Worm (Caenorhabditis elegans) whole organism, L1 larva: ENCODE data around the gene R10E4.7.

ENCODE experiments used
- ama-1 ChIP-seq: fragments of 150-350 bp; optimal IDR thresholded peaks from 2 replicates; lab custom pipeline; 2014
- ceh-90 ChIP-seq: sonication (generic microtip); optimal IDR thresholded peaks from 2 replicates; lab custom pipeline; 2016; ENCODE audit warnings: missing genetic modification characterization, missing compliant biosample characterization
- efl-1 ChIP-seq, 4 experiments: fragments of 150-350 bp; optimal IDR thresholded peaks in 3 of 4; peaks in 1 of 4; 1 replicate in 1 of 4; 2 replicates in 3 of 4; lab custom pipeline; 2014; ENCODE audit warnings: missing biosample characterization in 2 of 4, missing genetic modification characterization in 2 of 4, missing genetic modification reagents in 2 of 4
- egl-27 ChIP-seq, 2 experiments: fragments of 150-350 bp in 1 of 2; sonication (generic microtip); optimal IDR thresholded peaks; 3 replicates each; lab custom pipeline; 2017 to 2018; ENCODE audit warnings: missing biosample characterization in 2 of 2, missing genetic modification characterization in 2 of 2, missing genetic modification reagents in 2 of 2
- lin-39 ChIP-seq: fragments of 150-350 bp; optimal IDR thresholded peaks from 2 replicates; lab custom pipeline; 2014; ENCODE audit warnings: missing biosample characterization, missing genetic modification reagents, missing genetic modification characterization
- nhr-77 ChIP-seq: fragments of 150-350 bp; optimal IDR thresholded peaks from 2 replicates; lab custom pipeline; 2014; ENCODE audit warnings: missing biosample characterization, missing genetic modification characterization
- unc-62 ChIP-seq: fragments of 150-350 bp; optimal IDR thresholded peaks from 2 replicates; lab custom pipeline; 2014; ENCODE audit warnings: missing biosample characterization, missing genetic modification reagents, missing genetic modification characterization

ce11 chrIII:4275704-4276103 is 18.9 kb upstream of the R10E4.7 start:
- TF ChIP-seq lin-39 (tag; lab: Kevin White, UChicago) = no peak
- no peak for TF ChIP-seq ama-1 (lab: Kevin White, UChicago)
- TF ChIP-seq efl-1 (optimal IDR thresholded peaks at IDR 0.05; lab: Kevin White, UChicago) = peak in 1 of 2 experiments; percentile 38
- TF ChIP-seq efl-1 (GFP tag; optimal IDR thresholded peaks at IDR 0.05 in 1 of 2; lab: Kevin White, UChicago) = peak; percentile 54 to 96
- TF ChIP-seq nhr-77 (tag; lab: Kevin White, UChicago) = no peak
- no peak for TF ChIP-seq ceh-90 (tag; lab: Kevin White, UChicago)
- no peak for TF ChIP-seq unc-62
- no peak for TF ChIP-seq egl-27 (tag; optimal IDR thresholded peaks at IDR 0.05; lab: Kevin White, UChicago)
